Fruit fly (Drosophila melanogaster): ENCODE results near the gene dnt.

dnt gene

DNA sequence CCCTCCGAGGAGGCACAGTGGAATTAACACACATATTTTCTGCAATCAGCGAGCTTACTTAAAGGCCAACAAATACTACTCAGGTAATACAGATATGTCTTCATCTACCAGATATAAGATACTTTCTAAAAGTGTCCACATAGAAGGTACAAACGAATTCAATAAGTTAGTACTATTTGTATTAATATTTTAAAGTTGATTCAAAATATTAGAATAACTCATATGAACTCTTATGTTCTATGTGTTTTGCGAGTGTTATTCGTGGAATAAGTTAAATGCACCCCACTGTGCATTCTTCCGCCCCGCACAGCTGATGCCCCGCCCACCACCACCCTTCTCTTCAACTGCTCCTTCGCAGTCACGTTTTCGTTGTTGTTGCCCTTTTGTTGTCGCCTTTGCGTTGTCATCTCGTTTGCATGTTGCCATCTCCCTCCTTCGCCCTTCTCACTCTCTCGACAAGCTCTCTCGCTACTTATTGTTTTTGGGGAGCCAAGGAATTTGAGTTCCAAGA is 1.3 kb downstream of the dnt start (continued):
- TF ChIP-seq CG11504 (tag; optimal IDR thresholded peaks at IDR 0.05) (peak; percentile 40), CG10979 (tag; optimal IDR thresholded peaks at IDR 0.05) (peak; percentile 21), CoRest (tag; optimal IDR thresholded peaks at IDR 0.05) (peak; percentile 7), CG3281 (GFP tag; optimal IDR thresholded peaks at IDR 0.05) (no peak), crp (GFP tag; optimal IDR thresholded peaks at IDR 0.05) (peak in 1 of 2 experiments; percentile 18), hth (optimal IDR thresholded peaks at IDR 0.05) (no peak), unpg (GFP tag; optimal IDR thresholded peaks at IDR 0.05) (peak; percentile 5), CG1832 (GFP tag; optimal IDR thresholded peaks at IDR 0.05) (peak; percentile 27), CG4424 (GFP tag; optimal IDR thresholded peaks at IDR 0.05) (peak; percentile 4), sens (GFP tag) (peak; percentile 80), dmrt11E (tag; optimal IDR thresholded peaks at IDR 0.05) (peak; percentile 37), nom (GFP tag; optimal IDR thresholded peaks at IDR 0.05) (peak; percentile 16), CG18262 (tag; optimal IDR thresholded peaks at IDR 0.05) (peak; percentile 23), CG31441 (GFP tag; IDR thresholded peaks at IDR 0.05) (0 out of 2 replicates have a peak, but pooled peaks have one; percentile 8), ewg (GFP tag; optimal IDR thresholded peaks at IDR 0.05) (no peak), pb (GFP tag; optimal IDR thresholded peaks at IDR 0.05) (no peak), grau (tag; optimal IDR thresholded peaks at IDR 0.05) (peak; percentile 35), chm (GFP tag; IDR thresholded peaks at IDR 0.05) (0 out of 2 replicates have a peak, but pooled peaks have one; percentile 13), CG1603 (tag; optimal IDR thresholded peaks at IDR 0.05) (peak; percentile 44), CG17912 (GFP tag; optimal IDR thresholded peaks at IDR 0.05) (no peak), CG2712 (tag; optimal IDR thresholded peaks at IDR 0.05) (peak; percentile 14), chinmo (GFP tag; IDR thresholded peaks at IDR 0.05; ENCODE audit: partially characterized antibody) (no peak), Ssrp (tag; optimal IDR thresholded peaks at IDR 0.05) (peak; percentile 31), CG9932 (GFP tag; IDR thresholded peaks at IDR 0.05) (no peak), CG2678 (tag; optimal IDR thresholded peaks at IDR 0.05) (peak; percentile 9), Stat92E (GFP tag; optimal IDR thresholded peaks at IDR 0.05) (peak in 1 of 3 experiments; percentile 71), row (GFP tag; IDR thresholded peaks at IDR 0.05) (peak; percentile 20; the same call in 2 of the 3 replicates), Mad (GFP tag; optimal IDR thresholded peaks at IDR 0.05) (no peak), gem (tag; optimal IDR thresholded peaks at IDR 0.05) (peak; percentile 34), phol (tag; optimal IDR thresholded peaks at IDR 0.05) (peak; percentile 31), lmd (GFP tag; IDR thresholded peaks at IDR 0.05) (no peak), corto (GFP tag; optimal IDR thresholded peaks at IDR 0.05) (peak; percentile 19), Sox102F (GFP tag; optimal IDR thresholded peaks at IDR 0.05) (peak; percentile 24), CG4360 (GFP tag; IDR thresholded peaks at IDR 0.05) (peak; percentile 79; the same call in 1 of the 2 replicates), psq (GFP tag; optimal IDR thresholded peaks at IDR 0.05) (peak; percentile 25), tna (GFP tag; IDR thresholded peaks at IDR 0.05; ENCODE audit: partially characterized antibody) (no peak), Hmr (GFP tag; optimal IDR thresholded peaks at IDR 0.05) (peak; percentile 8)

DNA sequence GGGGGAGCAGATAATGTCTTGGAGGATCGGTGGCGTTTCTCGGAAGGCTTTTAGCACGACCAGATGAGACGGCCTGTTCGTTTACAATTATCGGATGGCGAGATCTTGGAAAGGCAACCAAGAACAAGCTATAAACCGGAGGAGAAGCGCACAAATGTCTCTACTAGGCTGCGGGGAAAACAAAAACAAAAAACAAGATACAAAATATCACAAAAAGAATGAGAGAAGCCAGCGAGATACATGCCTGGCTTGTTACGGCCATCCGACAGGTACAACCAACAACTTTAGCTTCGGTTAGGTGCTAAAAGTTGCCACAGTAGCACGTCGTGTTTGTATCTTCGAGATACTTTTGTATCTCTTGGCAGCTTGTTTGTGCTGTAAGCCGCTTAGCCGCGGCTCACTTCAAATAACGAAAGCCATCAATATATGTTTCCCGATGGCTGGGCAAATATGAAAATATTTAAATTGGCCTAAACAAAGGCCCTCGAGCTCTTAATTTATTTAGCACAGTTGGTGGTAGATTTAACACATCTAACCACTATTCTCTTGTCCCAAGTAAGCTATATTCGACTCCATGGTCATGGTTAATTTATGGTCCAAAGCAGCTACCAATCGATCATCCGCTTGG is 3.1 kb downstream of the dnt start:
- TF ChIP-seq CG33557 (GFP tag; optimal IDR thresholded peaks at IDR 0.05) (no peak), Antp (GFP tag; optimal IDR thresholded peaks at IDR 0.05) (no peak), lab (GFP tag; optimal IDR thresholded peaks at IDR 0.05) (peak; percentile 6), CG17568 (GFP tag; optimal IDR thresholded peaks at IDR 0.05) (peak; percentile 38), CG4360 (GFP tag; IDR thresholded peaks at IDR 0.05) (no peak), PHDP (tag; optimal IDR thresholded peaks at IDR 0.05) (peak; percentile 9), nom (GFP tag; optimal IDR thresholded peaks at IDR 0.05) (peak; percentile 68), Vsx1 (GFP tag; optimal IDR thresholded peaks at IDR 0.05) (peak; percentile 44), Spps (tag; optimal IDR thresholded peaks at IDR 0.05) (no peak), CG12769 (tag; optimal IDR thresholded peaks at IDR 0.05) (peak; percentile 25), Med (GFP tag) (peak; percentile 60), Hr78 (GFP tag; optimal IDR thresholded peaks at IDR 0.05) (no peak), Mad (GFP tag; optimal IDR thresholded peaks at IDR 0.05) (no peak), Xrp1 (GFP tag; IDR thresholded peaks at IDR 0.05) (no peak), CG11093 (GFP tag; IDR thresholded peaks at IDR 0.05) (no peak)

Data from whole organism, embryonic.